Fruit fly (Drosophila melanogaster) whole organism, larva: ENCODE data around the gene Rrp45.

ENCODE experiments used
- noc ChIP-seq: fragments of 200-800 bp; sonication (Bioruptor generic); optimal IDR thresholded peaks from 3 replicates; lab custom pipeline; 2019; ENCODE audit warnings: missing biosample characterization, mild to moderate bottlenecking, missing genetic modification characterization, moderate library complexity

Rrp45 gene

dm6 chrX:16760542-16760941 lies 30.5 kb downstream of the Rrp45 start:
- no peak for TF ChIP-seq noc

- no peak for TF ChIP-seq noc
Observed at dm6 chrX:16757645-16758044, 33.4 kb downstream of the Rrp45 start.

DNA sequence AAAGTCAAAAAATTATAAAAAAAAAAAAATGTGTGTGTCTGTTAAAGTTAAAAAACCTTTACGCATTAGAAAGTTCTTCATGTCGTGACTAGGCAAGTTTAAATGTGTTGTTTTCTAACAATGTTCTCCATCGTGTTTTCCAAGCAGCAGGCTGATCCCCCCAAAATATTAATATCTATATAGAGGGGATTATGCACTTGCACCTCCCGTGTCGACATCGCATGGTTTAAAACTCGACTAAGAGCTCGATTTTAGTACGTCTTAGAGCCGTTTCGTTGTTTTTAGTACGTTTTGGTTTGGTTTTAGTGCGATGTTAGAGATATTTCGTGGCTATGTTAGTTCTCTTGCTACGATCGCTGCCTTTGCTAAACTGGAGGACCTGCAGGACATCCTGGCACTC lies 38.0 kb downstream of the Rrp45 start:
- no peak for TF ChIP-seq noc

DNA sequence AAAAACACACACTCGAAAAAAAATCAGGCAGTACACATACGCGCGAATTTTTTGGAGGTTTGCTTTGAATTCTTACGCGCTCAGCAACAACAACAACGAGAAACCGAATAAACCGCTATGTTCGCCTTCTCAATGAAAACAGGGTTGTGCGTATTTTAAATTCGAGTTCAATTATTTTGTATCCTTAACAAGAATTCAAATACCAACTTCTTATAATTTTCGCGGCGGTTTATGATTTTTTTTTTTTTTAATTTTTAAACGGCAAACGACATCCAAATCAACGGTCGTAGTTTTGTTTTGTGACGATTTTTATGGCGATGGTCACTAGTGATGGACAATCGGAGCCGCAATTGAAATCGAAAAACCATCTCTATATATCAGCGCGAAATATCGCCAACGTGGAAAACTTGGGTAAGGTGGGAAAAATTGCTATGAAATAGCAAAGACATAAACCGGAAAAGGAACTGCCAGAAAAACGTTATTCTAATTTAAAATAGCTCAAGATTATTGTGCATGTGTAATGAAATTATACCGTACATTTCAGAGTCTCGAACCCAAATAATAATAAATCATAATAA lies 39.4 kb downstream of the Rrp45 start, which contains the start of gene goe:
Gene goe, minus strand, starts transcription at position 332 of the 578 bp plus-strand sequence.
- TF ChIP-seq noc = peak; percentile 56

DNA sequence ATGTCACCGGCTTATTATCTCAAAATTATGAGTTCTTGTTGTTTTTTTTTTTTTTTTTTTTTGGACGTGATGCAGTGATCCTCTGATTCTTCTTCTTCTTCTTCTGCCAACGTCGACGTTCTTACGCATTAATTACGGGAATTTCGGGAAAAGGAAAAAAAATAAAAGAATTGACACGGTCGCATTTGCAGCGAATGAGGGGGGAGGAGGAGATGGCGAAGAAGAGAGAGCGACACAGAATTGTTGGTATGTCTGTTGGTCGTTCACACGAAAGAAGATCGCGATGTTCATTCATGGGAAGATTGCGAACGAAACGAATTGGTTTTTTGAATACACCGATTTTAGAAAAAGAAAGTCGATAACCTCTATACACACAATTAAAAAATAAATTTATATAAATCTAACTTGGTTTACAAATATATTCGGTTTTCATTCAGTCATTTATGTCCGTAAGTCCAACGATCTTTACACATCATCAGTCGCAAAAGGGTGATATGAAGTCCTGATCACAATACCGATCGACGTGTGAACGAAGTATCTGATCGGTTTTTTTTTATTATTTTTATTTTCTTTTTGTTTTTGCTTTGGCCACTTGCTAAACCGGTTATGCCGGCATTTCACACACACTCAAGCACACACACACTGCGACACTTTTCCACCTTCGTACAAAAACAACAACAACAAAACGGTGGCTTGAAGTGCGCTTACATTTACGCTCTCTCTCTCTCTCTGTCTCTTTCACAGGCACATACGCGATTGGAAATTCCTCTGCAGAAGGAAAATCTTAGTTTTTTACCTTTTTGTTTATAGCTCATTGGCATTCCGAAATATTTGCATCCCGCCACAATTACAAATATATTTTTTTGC lies 40.1 kb downstream of the Rrp45 start:
- TF ChIP-seq noc = peak; percentile 82

DNA sequence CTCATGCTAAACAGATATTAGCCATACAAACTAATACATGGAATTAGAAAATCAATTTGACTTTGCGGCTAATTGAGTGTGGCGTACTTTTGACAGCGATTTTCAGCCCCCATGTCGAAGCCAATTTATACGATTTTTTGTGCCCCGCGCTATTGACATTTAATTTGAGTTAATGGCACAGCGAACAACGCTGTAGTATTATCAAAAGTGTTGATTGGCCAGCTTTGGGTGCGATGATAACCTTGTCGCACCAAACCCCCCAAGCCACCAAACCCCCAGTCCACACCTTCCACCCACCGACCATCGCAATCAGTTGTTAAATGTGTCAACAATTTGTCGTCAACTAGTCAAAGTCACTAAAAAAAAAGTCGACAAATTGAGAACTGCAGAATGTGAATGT lies 41.7 kb downstream of the Rrp45 start:
- TF ChIP-seq noc = peak; percentile 68

DNA sequence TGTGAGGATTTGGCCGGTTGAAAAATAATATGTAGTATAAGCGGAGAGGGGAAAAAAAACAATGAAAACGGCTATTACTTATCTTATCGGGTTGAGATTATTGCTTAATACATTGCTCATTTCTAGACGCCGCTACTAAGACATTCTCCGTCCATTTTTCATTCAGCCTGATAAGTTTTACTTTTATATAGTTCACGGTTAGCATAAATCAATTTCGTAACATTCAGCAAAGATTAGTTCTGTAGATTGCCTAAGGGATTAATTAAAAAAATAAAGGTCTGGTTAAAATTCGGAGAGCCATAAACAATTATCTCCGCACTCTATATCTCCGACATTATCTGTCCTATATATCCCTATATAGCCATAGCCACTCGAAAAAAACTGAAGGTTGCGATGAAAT lies 43.6 kb downstream of the Rrp45 start:
- peak; percentile 85 for TF ChIP-seq noc

dm6 chrX:16746824-16747223 lies 44.2 kb downstream of the Rrp45 start:
- no peak for TF ChIP-seq noc

DNA sequence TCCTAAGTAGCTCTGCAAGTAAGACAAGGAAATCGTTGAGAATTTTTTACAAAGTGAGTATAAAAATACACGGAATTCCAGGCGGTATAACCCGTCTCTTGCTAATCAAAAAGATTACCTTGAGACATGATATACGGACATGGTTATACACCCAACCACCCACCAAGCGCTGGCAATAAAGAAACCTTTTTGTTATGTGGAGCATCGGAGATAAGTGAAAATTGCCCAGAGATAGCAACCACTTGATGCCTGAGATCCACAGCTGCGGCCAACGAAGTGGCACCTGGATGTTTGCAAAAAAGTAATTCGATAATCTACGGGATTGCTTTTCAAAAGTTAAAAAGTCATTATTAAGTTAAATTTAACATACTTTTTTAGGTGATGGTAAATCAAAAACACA lies 45.1 kb downstream of the Rrp45 start:
- no peak for TF ChIP-seq noc

DNA sequence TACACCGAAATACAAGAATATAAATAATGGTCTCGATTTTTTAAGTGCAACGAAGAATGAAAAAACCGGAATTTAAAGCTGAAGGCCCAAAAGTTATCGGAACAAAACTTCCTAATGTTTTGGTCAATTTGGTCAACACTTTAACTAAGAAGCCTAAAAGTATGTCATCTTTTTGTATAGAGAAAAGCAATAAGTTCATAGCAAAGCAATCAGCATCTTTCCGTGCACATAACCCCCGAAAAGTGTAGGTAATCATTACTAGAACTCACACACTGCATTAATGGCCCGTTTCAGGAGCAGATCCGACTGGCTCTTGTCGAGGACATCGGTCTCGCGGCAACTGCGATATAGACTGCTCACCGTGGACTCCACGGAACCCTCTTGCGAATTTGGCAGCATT lies 46.7 kb downstream of the Rrp45 start:
- TF ChIP-seq noc = no peak

DNA sequence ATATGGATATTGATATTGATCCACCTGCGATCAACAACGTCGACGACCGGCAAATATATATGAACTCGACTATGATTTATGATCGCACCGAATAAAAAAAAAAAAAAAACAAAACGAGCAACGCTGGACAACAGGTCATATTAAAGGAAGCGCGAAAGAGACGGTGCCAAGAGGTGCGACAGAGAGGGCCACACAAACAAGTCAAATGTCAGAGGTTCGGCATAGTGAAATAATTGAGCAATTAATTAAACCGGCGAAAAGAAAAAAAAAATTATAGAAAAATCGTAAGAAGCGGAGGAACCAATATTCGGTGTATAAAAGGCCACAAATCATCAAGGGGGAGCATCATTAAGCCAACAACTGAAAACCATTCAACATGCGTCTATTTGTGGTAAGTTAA lies 48.5 kb downstream of the Rrp45 start, which contains the start of gene Twdlalpha:
Gene Twdlalpha, plus strand, starts transcription at position 301 of the 400 bp plus-strand sequence.
- no peak for TF ChIP-seq noc

dm6 chrX:16740606-16741005 lies 50.5 kb downstream of the Rrp45 start, which contains the start of gene CG32568:
Gene CG32568, plus strand, starts transcription at chrX:16740906.
- TF ChIP-seq noc = no peak
